Fruit fly (Drosophila melanogaster) whole organism, larva: Measurements from ENCODE around the gene bond.

Experiments used
- noc ChIP-seq: fragments of 200-800 bp; sonication (Bioruptor generic); optimal IDR thresholded peaks from 3 replicates; lab custom pipeline; 2019; ENCODE audit warnings: missing biosample characterization, mild to moderate bottlenecking, missing genetic modification characterization, moderate library complexity

The bond gene

dm6 chr3R:22550306-22550812 lies at the start of gene bond:
Gene bond, plus strand, starts transcription at chr3R:22550680.
- TF ChIP-seq noc (tag; lab: Kevin White, UChicago) = no peak

- no peak for TF ChIP-seq noc (tag; lab: Kevin White, UChicago)
These were observed 46.9 kb upstream of the bond start for dm6 chr3R:22503630-22504029.

dm6 chr3R:22515384-22515783 lies 35.1 kb upstream of the bond start:
- TF ChIP-seq noc (tag; lab: Kevin White, UChicago) = no peak

dm6 chr3R:22518285-22518684 lies 32.2 kb upstream of the bond start:
- TF ChIP-seq noc (tag; lab: Kevin White, UChicago) = peak; percentile 70

dm6 chr3R:22518760-22519159 lies 31.7 kb upstream of the bond start:
- TF ChIP-seq noc (tag; lab: Kevin White, UChicago) = no peak

dm6 chr3R:22520481-22520880 lies 30.0 kb upstream of the bond start:
- TF ChIP-seq noc (tag; lab: Kevin White, UChicago) = peak; percentile 33

dm6 chr3R:22522042-22522441 lies 28.4 kb upstream of the bond start:
- no peak for TF ChIP-seq noc (tag; lab: Kevin White, UChicago)

dm6 chr3R:22522859-22523258 lies 27.6 kb upstream of the bond start:
- TF ChIP-seq noc (tag; lab: Kevin White, UChicago) = peak; percentile 32

- TF ChIP-seq noc (tag; lab: Kevin White, UChicago) = no peak
These were observed 26.0 kb upstream of the bond start for dm6 chr3R:22524344-22525072.

dm6 chr3R:22525073-22525413 lies 25.4 kb upstream of the bond start:
- no peak for TF ChIP-seq noc (tag; lab: Kevin White, UChicago)

dm6 chr3R:22525546-22526352 lies 24.7 kb upstream of the bond start:
- peak; percentile 33 for TF ChIP-seq noc (tag; lab: Kevin White, UChicago)

- TF ChIP-seq noc (tag; lab: Kevin White, UChicago) = peak; percentile 33
These were observed 24.1 kb upstream of the bond start for dm6 chr3R:22526353-22526907.

- peak; percentile 30 for TF ChIP-seq noc (tag; lab: Kevin White, UChicago)
These were observed 23.3 kb upstream of the bond start for dm6 chr3R:22527192-22527591.

- TF ChIP-seq noc (tag; lab: Kevin White, UChicago) = no peak
These were observed 22.8 kb upstream of the bond start for dm6 chr3R:22527636-22528148.

- no peak for TF ChIP-seq noc (tag; lab: Kevin White, UChicago)
These were observed 22.0 kb upstream of the bond start, which contains the start of gene CG5346 for dm6 chr3R:22528264-22529158. Gene CG5346, minus strand, starts transcription at chr3R:22528663.
